Worm (Caenorhabditis elegans): ENCODE data around the gene twk-21.

Gene twk-21

DNA sequence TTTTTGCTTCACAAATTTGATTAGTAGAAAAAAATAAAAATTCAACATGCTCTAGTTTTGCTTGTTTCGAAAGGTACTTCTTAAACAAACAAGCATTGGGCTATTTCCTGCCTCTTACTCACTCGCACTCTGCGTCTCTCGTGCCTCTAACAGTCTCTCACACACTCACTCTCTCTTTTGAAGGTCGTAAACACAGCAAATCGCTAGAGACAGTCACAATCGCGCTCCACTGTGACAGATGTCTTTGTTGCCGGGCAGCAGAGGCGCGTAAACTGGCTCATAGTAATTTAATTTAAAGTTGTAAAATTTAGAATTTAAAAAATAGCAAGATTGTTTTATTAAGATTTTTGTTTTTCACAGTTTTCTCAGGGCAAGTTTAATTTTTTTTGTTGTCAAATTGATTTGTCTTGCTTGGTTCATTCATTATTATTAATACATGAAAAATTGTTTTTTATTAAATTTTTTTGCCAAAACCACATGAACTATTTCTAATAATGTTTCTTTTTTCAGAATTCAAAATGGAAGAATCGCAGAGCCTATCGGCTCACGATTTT lies 32.3 kb downstream of the twk-21 start, which contains the start of gene taf-3 (continued):
- TF ChIP-seq hlh-8 (tag; optimal IDR thresholded peaks at IDR 0.05) = peak; percentile 20
- TF ChIP-seq elt-4 (tag; optimal IDR thresholded peaks at IDR 0.05) = no peak
- TF ChIP-seq nhr-11 (tag; optimal IDR thresholded peaks at IDR 0.05) = no peak
- TF ChIP-seq lim-6 (tag; optimal IDR thresholded peaks at IDR 0.05) = no peak
- no peak for TF ChIP-seq pha-2 (tag; optimal IDR thresholded peaks at IDR 0.05)
- TF ChIP-seq pqm-1 (tag; optimal IDR thresholded peaks at IDR 0.05) = no peak
- no peak for TF ChIP-seq unc-86 (tag; optimal IDR thresholded peaks at IDR 0.05)
- no peak for TF ChIP-seq hlh-6 (tag; optimal IDR thresholded peaks at IDR 0.05)
- TF ChIP-seq nhr-232 (tag; optimal IDR thresholded peaks at IDR 0.05) = no peak
- TF ChIP-seq fkh-10 (GFP tag; optimal IDR thresholded peaks at IDR 0.05) = no peak
- no peak for TF ChIP-seq rnt-1 (tag; optimal IDR thresholded peaks at IDR 0.05)
- TF ChIP-seq ceh-31 (tag; optimal IDR thresholded peaks at IDR 0.05) = peak; percentile 22
- peak; percentile 21 for TF ChIP-seq F13H6.1 (tag; optimal IDR thresholded peaks at IDR 0.05)
- TF ChIP-seq ceh-30 (tag; optimal IDR thresholded peaks at IDR 0.05) = no peak
- no peak for TF ChIP-seq mec-3 (tag; optimal IDR thresholded peaks at IDR 0.05; ENCODE audit: borderline replicate concordance)
- no peak for TF ChIP-seq madf-2 (tag; optimal IDR thresholded peaks at IDR 0.05)
- TF ChIP-seq sox-2 (GFP tag; IDR thresholded peaks at IDR 0.05) = no peak
- TF ChIP-seq dve-1 (tag; optimal IDR thresholded peaks at IDR 0.05) = no peak
- no peak for TF ChIP-seq ceh-2 (tag; optimal IDR thresholded peaks at IDR 0.05)
- TF ChIP-seq npax-4 (tag; optimal IDR thresholded peaks at IDR 0.05) = no peak
- TF ChIP-seq zip-5 (tag; optimal IDR thresholded peaks at IDR 0.05) = no peak
- no peak for TF ChIP-seq pax-1 (tag; optimal IDR thresholded peaks at IDR 0.05)
- TF ChIP-seq hlh-15 (tag; optimal IDR thresholded peaks at IDR 0.05) = no peak
- no peak for TF ChIP-seq ceh-19 (GFP tag; optimal IDR thresholded peaks at IDR 0.05)

ce11 chrX:16335396-16335795 lies 35.7 kb downstream of the twk-21 start:
- TF ChIP-seq ttx-3 (tag; optimal IDR thresholded peaks at IDR 0.05) = no peak
- TF ChIP-seq ahr-1 (tag; optimal IDR thresholded peaks at IDR 0.05) = no peak

DNA sequence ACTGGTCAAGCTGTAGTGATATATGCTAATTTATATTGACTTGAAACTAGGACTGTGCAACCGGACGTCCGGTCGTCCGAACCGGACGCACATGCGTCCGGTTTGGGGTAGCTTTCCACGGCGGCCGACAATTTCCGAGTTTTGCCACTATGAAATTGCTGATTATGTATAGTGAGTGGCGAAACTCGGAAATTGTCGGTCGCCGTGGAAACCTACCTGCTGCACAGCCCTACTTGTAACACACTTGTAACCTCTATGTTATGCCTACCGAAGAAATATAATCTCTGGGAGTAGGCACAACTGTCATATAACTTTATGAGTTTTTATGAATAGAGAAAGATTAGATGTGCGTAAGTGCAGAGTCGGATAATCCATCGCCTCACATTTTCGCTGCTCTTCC lies 37.2 kb downstream of the twk-21 start:
- no peak for TF ChIP-seq pax-1 (tag; optimal IDR thresholded peaks at IDR 0.05)
- no peak for TF ChIP-seq unc-86 (tag; optimal IDR thresholded peaks at IDR 0.05)
- no peak for TF ChIP-seq che-1 (tag; optimal IDR thresholded peaks at IDR 0.05)
- TF ChIP-seq nfya-1 (tag; optimal IDR thresholded peaks at IDR 0.05) = no peak
- TF ChIP-seq ceh-30 (tag; optimal IDR thresholded peaks at IDR 0.05) = no peak
- TF ChIP-seq Y22D7AL.16 (tag; optimal IDR thresholded peaks at IDR 0.05) = no peak
- no peak for TF ChIP-seq C08G9.2 (tag; optimal IDR thresholded peaks at IDR 0.05)
- no peak for TF ChIP-seq ets-4 (tag; optimal IDR thresholded peaks at IDR 0.05)
- no peak for TF ChIP-seq unc-3 (GFP tag; conservative IDR thresholded peaks at IDR 0.05)
- TF ChIP-seq unc-3 (tag; optimal IDR thresholded peaks at IDR 0.05) = no peak
- TF ChIP-seq hlh-30 (tag; optimal IDR thresholded peaks at IDR 0.05; ENCODE audit: insufficient read depth) = no peak
- TF ChIP-seq pat-9 (tag; optimal IDR thresholded peaks at IDR 0.05) = no peak
- TF ChIP-seq dmd-4 (tag; optimal IDR thresholded peaks at IDR 0.05; ENCODE audit: borderline replicate concordance) = no peak
- TF ChIP-seq ceh-2 (tag; optimal IDR thresholded peaks at IDR 0.05) = no peak
- TF ChIP-seq ceh-18 (tag; optimal IDR thresholded peaks at IDR 0.05) = no peak
- no peak for TF ChIP-seq pros-1 (tag; optimal IDR thresholded peaks at IDR 0.05)
- no peak for TF ChIP-seq ahr-1 (tag; optimal IDR thresholded peaks at IDR 0.05)
- no peak for TF ChIP-seq zip-5 (tag; optimal IDR thresholded peaks at IDR 0.05)
- no peak for TF ChIP-seq fkh-10 (GFP tag; optimal IDR thresholded peaks at IDR 0.05)
- TF ChIP-seq ceh-45 (GFP tag; IDR thresholded peaks at IDR 0.05) = no peak

DNA sequence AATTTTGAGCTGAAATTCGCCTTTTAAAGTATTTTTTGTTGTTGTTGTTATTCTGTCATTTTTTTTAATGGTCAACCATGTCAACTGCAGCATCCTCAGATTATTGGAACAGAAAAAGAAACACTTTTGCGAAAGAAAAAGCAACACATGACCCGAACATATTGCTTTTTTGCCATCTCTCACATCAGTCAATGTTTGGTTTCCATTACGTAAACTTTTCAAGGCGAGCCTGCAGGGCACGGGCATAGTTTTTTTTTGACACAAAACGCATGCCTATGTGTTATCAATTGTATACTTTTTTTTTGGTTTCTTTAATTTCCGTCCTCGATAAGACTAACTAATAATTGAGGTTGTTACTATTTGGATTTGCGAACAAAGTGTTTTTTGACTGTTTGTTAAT lies 37.7 kb downstream of the twk-21 start:
- TF ChIP-seq ceh-6 (GFP tag; optimal IDR thresholded peaks at IDR 0.05) = no peak
- TF ChIP-seq madf-2 (tag; optimal IDR thresholded peaks at IDR 0.05) = no peak
- TF ChIP-seq nhr-232 (tag; optimal IDR thresholded peaks at IDR 0.05) = no peak
- TF ChIP-seq pqm-1 (tag; optimal IDR thresholded peaks at IDR 0.05) = no peak
- TF ChIP-seq ttx-3 (tag; optimal IDR thresholded peaks at IDR 0.05) = no peak
- no peak for TF ChIP-seq Y22D7AL.16 (tag; optimal IDR thresholded peaks at IDR 0.05)
- TF ChIP-seq dmd-4 (tag; optimal IDR thresholded peaks at IDR 0.05; ENCODE audit: borderline replicate concordance) = no peak
- TF ChIP-seq ceh-34 (tag; optimal IDR thresholded peaks at IDR 0.05) = no peak
- no peak for TF ChIP-seq pax-1 (tag; optimal IDR thresholded peaks at IDR 0.05)
